Fruit fly (Drosophila melanogaster) S2 (cell line): ENCODE data around the gene Rbfox1.

ENCODE experiments used
- CG8478 ChIP-seq: fragments of >200 bp; optimal IDR thresholded peaks from 2 replicates; lab custom pipeline; 2018
- CTCF ChIP-seq, 2 experiments: fragments of >200 bp; optimal IDR thresholded peaks; 2 replicates each; lab custom pipeline; 2018

DNA sequence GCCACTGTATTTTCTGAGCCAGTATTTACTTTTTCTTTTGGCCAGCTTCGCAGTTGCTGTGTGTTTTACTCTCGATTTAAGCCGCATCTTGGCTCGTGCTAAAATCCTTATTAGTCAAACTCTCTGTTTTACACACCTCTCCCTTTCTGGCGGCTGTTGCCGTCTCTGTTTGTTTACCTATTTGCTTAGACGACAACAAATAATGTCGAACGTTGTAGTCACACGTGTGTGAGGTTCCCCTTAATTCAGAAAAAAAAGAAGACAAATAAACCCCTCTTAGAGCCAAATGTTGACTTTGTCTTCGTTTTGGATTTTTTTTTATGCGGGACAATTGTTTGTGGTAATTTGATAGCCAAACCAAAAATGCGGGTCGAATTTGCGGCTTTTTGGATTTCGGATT is 37.7 kb downstream of the Rbfox1 start:
- no peak for TF ChIP-seq CG8478
- no peak for TF ChIP-seq CTCF (optimal IDR thresholded peaks at IDR 0.05; lab: Kevin White, UChicago)
